Fruit fly (Drosophila melanogaster): ENCODE data around the gene Sec61gamma.

The Sec61gamma gene

DNA sequence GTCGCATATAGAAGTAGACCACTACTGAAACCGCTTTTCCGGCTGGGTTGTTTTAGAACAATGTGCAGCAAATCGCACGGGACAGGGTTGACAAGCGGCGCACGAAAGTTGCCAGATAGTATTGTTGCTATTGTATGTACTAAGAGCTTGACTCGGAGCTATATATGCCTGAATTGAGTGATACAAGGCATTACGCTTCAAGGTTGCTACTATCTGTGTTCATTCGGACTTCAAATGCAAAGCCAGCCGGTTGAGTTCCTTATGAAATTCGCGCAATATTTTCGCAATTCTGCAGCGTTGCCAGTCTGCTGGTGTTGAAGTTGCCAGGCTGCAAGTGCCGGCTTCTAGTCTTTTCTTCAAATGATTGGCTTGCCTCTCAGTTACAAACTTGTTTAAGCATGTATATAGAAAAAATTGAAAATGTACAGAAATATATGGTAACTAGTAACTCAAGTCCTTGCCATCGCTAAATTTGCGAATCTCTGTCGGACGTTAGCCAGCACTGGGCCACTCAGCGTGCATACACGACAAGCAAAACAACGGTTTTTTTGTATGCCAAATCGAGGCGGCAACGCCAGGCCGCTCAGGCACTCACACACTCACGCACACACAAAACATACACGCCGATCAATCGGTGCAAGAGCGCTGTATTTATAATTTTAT is 8.8 kb downstream of the Sec61gamma start, which contains the start of the genes Ranbp21 and Elys:
Ranbp21 (minus strand) TSS at position 513 of the 663 bp plus-strand sequence.
Elys (plus strand) TSS at position 549 of the 663 bp plus-strand sequence.
- no peak for TF ChIP-seq bowl (GFP tag; IDR thresholded peaks at IDR 0.05)
- TF ChIP-seq pros (GFP tag; optimal IDR thresholded peaks at IDR 0.05): no peak
- peak; percentile 50 for TF ChIP-seq CG9817 (tag; optimal IDR thresholded peaks at IDR 0.05)
- no peak for TF ChIP-seq CG5953 (GFP tag; IDR thresholded peaks at IDR 0.05)
- TF ChIP-seq gro (GFP tag; optimal IDR thresholded peaks at IDR 0.05): no peak
- TF ChIP-seq CG17186 (GFP tag; optimal IDR thresholded peaks at IDR 0.05): peak; percentile 12
- no peak for TF ChIP-seq ham (GFP tag; IDR thresholded peaks at IDR 0.05)
- peak; percentile 86 for TF ChIP-seq dm (GFP tag; optimal IDR thresholded peaks at IDR 0.05)
- TF ChIP-seq CG15601 (tag; optimal IDR thresholded peaks at IDR 0.05): no peak
- TF ChIP-seq bigmax (GFP tag; optimal IDR thresholded peaks at IDR 0.05): no peak
- peak; percentile 29 for TF ChIP-seq NC2β (GFP tag; optimal IDR thresholded peaks at IDR 0.05)
- peak; percentile 66; the same call in 2 of the 3 replicates for TF ChIP-seq zfh1 (GFP tag; IDR thresholded peaks at IDR 0.05)
- TF ChIP-seq Ets97D (GFP tag; optimal IDR thresholded peaks at IDR 0.05): peak; percentile 62
- no peak for TF ChIP-seq peb (GFP tag; IDR thresholded peaks at IDR 0.05)
- no peak for TF ChIP-seq ato (GFP tag; IDR thresholded peaks at IDR 0.05; ENCODE audit: partially characterized antibody)
- TF ChIP-seq CG18619 (GFP tag; optimal IDR thresholded peaks at IDR 0.05): peak; percentile 26
- TF ChIP-seq trem (tag; optimal IDR thresholded peaks at IDR 0.05): peak; percentile 51
- TF ChIP-seq CG10274 (GFP tag; optimal IDR thresholded peaks at IDR 0.05): no peak
- peak; percentile 77 for TF ChIP-seq slbo (GFP tag; IDR thresholded peaks at IDR 0.05)
- no peak for TF ChIP-seq CrebB (tag; optimal IDR thresholded peaks at IDR 0.05)
- peak; percentile 33; the same call in 1 of the 2 replicates for TF ChIP-seq CG17328 (GFP tag; IDR thresholded peaks at IDR 0.05)
- peak; percentile 25; the same call in 1 of the 2 replicates for TF ChIP-seq HLH3B (GFP tag; IDR thresholded peaks at IDR 0.05)
- no peak for TF ChIP-seq Ravus (GFP tag; IDR thresholded peaks at IDR 0.05)
- TF ChIP-seq salm (tag; optimal IDR thresholded peaks at IDR 0.05): no peak
- peak; percentile 46; the same call in 1 of the 3 replicates for TF ChIP-seq CG11695 (GFP tag; IDR thresholded peaks at IDR 0.05)
- TF ChIP-seq psq (GFP tag; optimal IDR thresholded peaks at IDR 0.05): no peak
- TF ChIP-seq CG6654 (GFP tag; optimal IDR thresholded peaks at IDR 0.05): peak; percentile 7
- no peak for TF ChIP-seq CG32767 (GFP tag; IDR thresholded peaks at IDR 0.05)
- TF ChIP-seq tx (GFP tag; optimal IDR thresholded peaks at IDR 0.05): peak; percentile 58
- peak; percentile 72 for TF ChIP-seq Antp (GFP tag; optimal IDR thresholded peaks at IDR 0.05)
- TF ChIP-seq pita (GFP tag; optimal IDR thresholded peaks at IDR 0.05): no peak
- TF ChIP-seq CG4360 (GFP tag; IDR thresholded peaks at IDR 0.05): no peak
- TF ChIP-seq CG8924 (tag; optimal IDR thresholded peaks at IDR 0.05): peak; percentile 21
- no peak for TF ChIP-seq ERR (GFP tag; optimal IDR thresholded peaks at IDR 0.05)
- TF ChIP-seq CG7928 (GFP tag; optimal IDR thresholded peaks at IDR 0.05): no peak
- TF ChIP-seq repo (GFP tag; optimal IDR thresholded peaks at IDR 0.05): no peak
- no peak for TF ChIP-seq Drgx (GFP tag; IDR thresholded peaks at IDR 0.05)
- TF ChIP-seq CG2875 (GFP tag; optimal IDR thresholded peaks at IDR 0.05): no peak
- no peak for TF ChIP-seq Oaz (GFP tag; IDR thresholded peaks at IDR 0.05)
- TF ChIP-seq ken (GFP tag; IDR thresholded peaks at IDR 0.05): peak; percentile 72; the same call in 2 of the 3 replicates
- TF ChIP-seq tap (tag; optimal IDR thresholded peaks at IDR 0.05): no peak
- TF ChIP-seq Oli (tag; optimal IDR thresholded peaks at IDR 0.05): no peak
- TF ChIP-seq aop (GFP tag; IDR thresholded peaks at IDR 0.05): no peak
- TF ChIP-seq Usf (GFP tag; optimal IDR thresholded peaks at IDR 0.05): no peak
- TF ChIP-seq yki (optimal IDR thresholded peaks at IDR 0.05): no peak
- peak; percentile 53 for TF ChIP-seq slp2 (GFP tag; optimal IDR thresholded peaks at IDR 0.05)
- TF ChIP-seq BEAF-32 (GFP tag; optimal IDR thresholded peaks at IDR 0.05): peak; percentile 74
- TF ChIP-seq caup (GFP tag; optimal IDR thresholded peaks at IDR 0.05; ENCODE audit: severe bottlenecking): no peak
- TF ChIP-seq CG16863 (GFP tag; optimal IDR thresholded peaks at IDR 0.05): peak; percentile 56
- TF ChIP-seq jigr1 (GFP tag; IDR thresholded peaks at IDR 0.05): no peak
- TF ChIP-seq CG2202 (tag; optimal IDR thresholded peaks at IDR 0.05): no peak

Data from whole organism, embryonic.